Worm (Caenorhabditis elegans) whole organism, L4/young adult: ENCODE measurements around the gene skn-1.

Experiments used
- W03F9.2 ChIP-seq: fragments of 150-350 bp; optimal IDR thresholded peaks from 2 replicates; lab custom pipeline; 2014; ENCODE audit warnings: missing biosample characterization, missing genetic modification characterization
- dao-5 ChIP-seq: sonication (generic microtip); optimal IDR thresholded peaks from 2 replicates; lab custom pipeline; 2016; ENCODE audit warnings: missing genotype, missing genetic modification characterization, moderate library complexity, missing compliant biosample characterization
- him-1 ChIP-seq: sonication (generic microtip); optimal IDR thresholded peaks from 2 replicates; lab custom pipeline; 2016; ENCODE audit warnings: missing genotype, missing genetic modification reagents, missing genetic modification characterization, missing compliant biosample characterization

- TF ChIP-seq dao-5 (tag; lab: Kevin White, UChicago) (no peak), W03F9.2 (tag; lab: Kevin White, UChicago) (no peak), him-1 (no peak)
These were observed 55.0 kb downstream of the skn-1 start for ce11 chrIV:5605225-5605624.
